Worm (Caenorhabditis elegans) whole organism, young adult: ENCODE data around the gene C03B1.6.

Experiments used
- F10E7.11 ChIP-seq: sonication (generic microtip); optimal IDR thresholded peaks from 2 replicates; lab custom pipeline; 2017; ENCODE audit warnings: mild to moderate bottlenecking, missing genetic modification characterization, moderate library complexity, missing compliant biosample characterization
- F37B4.10 ChIP-seq: fragments of 200-800 bp; sonication (Bioruptor generic); IDR thresholded peaks from 2 replicates; pipeline ENCODE4 v1.3.6; 2022; ENCODE audit warnings: missing genetic modification characterization, missing compliant biosample characterization
- F49E8.2 ChIP-seq: sonication (generic microtip); optimal IDR thresholded peaks from 3 replicates; lab custom pipeline; 2017; ENCODE audit warnings: missing genetic modification characterization, mild to moderate bottlenecking, missing compliant biosample characterization, antibody characterized with exemption, moderate library complexity; ENCODE audit not compliant: insufficient read depth
- F52B5.7 ChIP-seq: sonication (generic microtip); optimal IDR thresholded peaks from 2 replicates; lab custom pipeline; 2016; ENCODE audit warnings: mild to moderate bottlenecking, missing genetic modification characterization, missing compliant biosample characterization
- F55B11.4 ChIP-seq: sonication (generic microtip); optimal IDR thresholded peaks from 2 replicates; lab custom pipeline; 2016; ENCODE audit warnings: missing compliant biosample characterization, missing genetic modification characterization, borderline replicate concordance; ENCODE audit not compliant: insufficient read depth
- F57A8.1 ChIP-seq: fragments of 200-800 bp; sonication (Bioruptor generic); optimal IDR thresholded peaks from 2 replicates; lab custom pipeline; 2018; ENCODE audit warnings: mild to moderate bottlenecking, missing genetic modification characterization, moderate library complexity, missing compliant biosample characterization
- F57C9.4 ChIP-seq: sonication (generic microtip); optimal IDR thresholded peaks from 2 replicates; lab custom pipeline; 2017; ENCODE audit warnings: mild to moderate bottlenecking, missing genetic modification characterization, missing compliant biosample characterization
- Y53F4B.3 ChIP-seq: fragments of 200-800 bp; sonication (Bioruptor generic); IDR thresholded peaks from 2 replicates; pipeline ENCODE4 v1.3.6; 2022; ENCODE audit warnings: missing genetic modification reagents, missing genetic modification characterization, missing compliant biosample characterization
- Y79H2A.3 ChIP-seq: fragments of 200-800 bp; sonication (Bioruptor generic); conservative IDR thresholded peaks from 2 replicates; pipeline ENCODE4 v1.3.6; 2022; ENCODE audit warnings: missing genetic modification reagents, missing genetic modification characterization, missing compliant biosample characterization
- Y95B8A.8 ChIP-seq: fragments of 200-800 bp; sonication (Bioruptor generic); IDR thresholded peaks from 2 replicates; pipeline ENCODE4 v1.3.6; 2022; ENCODE audit warnings: missing genetic modification reagents, missing genetic modification characterization, missing compliant biosample characterization
- ama-1 ChIP-seq, 3 experiments: fragments of 150-350 bp in 1 of 3; sonication (generic microtip) in 2 of 3; optimal IDR thresholded peaks; 2 replicates each; lab custom pipeline; 2014 to 2018; ENCODE audit warnings: missing biosample characterization in 2 of 3, missing genetic modification characterization in 2 of 3, missing genetic modification reagents in 2 of 3
- aptf-2 ChIP-seq: fragments of 200-800 bp; sonication (Bioruptor generic); conservative IDR thresholded peaks from 2 replicates; pipeline ENCODE4 v1.3.6; 2022; ENCODE audit warnings: missing genetic modification reagents, missing genetic modification characterization, missing compliant biosample characterization
- athp-1 ChIP-seq: sonication (generic microtip); optimal IDR thresholded peaks from 2 replicates; lab custom pipeline; 2017; ENCODE audit warnings: mild to moderate bottlenecking, missing genetic modification characterization, missing compliant biosample characterization
- bed-1 ChIP-seq: fragments of 200-800 bp; sonication (Bioruptor generic); IDR thresholded peaks from 2 replicates; pipeline ENCODE4 v1.3.6; 2022; ENCODE audit warnings: missing genetic modification reagents, missing genetic modification characterization, missing compliant biosample characterization
- bed-2 ChIP-seq: fragments of 200-800 bp; sonication (Bioruptor generic); IDR thresholded peaks from 2 replicates; pipeline ENCODE4 v1.3.6; 2022; ENCODE audit warnings: missing genetic modification reagents, missing genetic modification characterization, missing compliant biosample characterization
- ceh-100 ChIP-seq: fragments of 200-800 bp; sonication (Bioruptor generic); IDR thresholded peaks from 2 replicates; pipeline ENCODE4 v1.3.6; 2022; ENCODE audit warnings: missing genetic modification reagents, missing genetic modification characterization, missing compliant biosample characterization
- ceh-40 ChIP-seq: fragments of 200-800 bp; sonication (Bioruptor generic); IDR thresholded peaks from 2 replicates; pipeline ENCODE4 v1.3.6; 2022; ENCODE audit warnings: missing genetic modification characterization, missing compliant biosample characterization
- ceh-79 ChIP-seq: sonication (generic microtip); optimal IDR thresholded peaks from 2 replicates; lab custom pipeline; 2017; ENCODE audit warnings: mild to moderate bottlenecking, missing genetic modification characterization, missing compliant biosample characterization
- ceh-91 ChIP-seq: fragments of 200-800 bp; sonication (Bioruptor generic); IDR thresholded peaks from 2 replicates; pipeline ENCODE4 v1.3.6; 2022; ENCODE audit warnings: missing genetic modification reagents, missing genetic modification characterization, missing compliant biosample characterization
- egrh-3 ChIP-seq: fragments of 200-800 bp; sonication (Bioruptor generic); IDR thresholded peaks from 2 replicates; pipeline ENCODE4 v1.3.6; 2022; ENCODE audit warnings: missing genetic modification reagents, missing genetic modification characterization, missing compliant biosample characterization
- him-1 ChIP-seq: sonication (generic microtip); optimal IDR thresholded peaks from 2 replicates; lab custom pipeline; 2016; ENCODE audit warnings: missing genotype, missing genetic modification reagents, missing genetic modification characterization, missing compliant biosample characterization
- hlh-12 ChIP-seq: sonication (generic microtip); optimal IDR thresholded peaks from 2 replicates; lab custom pipeline; 2016; ENCODE audit warnings: missing genetic modification characterization, missing compliant biosample characterization
- hlh-26 ChIP-seq: fragments of 200-800 bp; sonication (Bioruptor generic); conservative IDR thresholded peaks from 2 replicates; pipeline ENCODE4 v1.3.6; 2022; ENCODE audit warnings: missing genetic modification reagents, missing genetic modification characterization, missing compliant biosample characterization
- hmg-1.2 ChIP-seq: fragments of 200-800 bp; sonication (Bioruptor generic); IDR thresholded peaks from 2 replicates; pipeline ENCODE4 v1.3.6; 2022; ENCODE audit warnings: missing genetic modification reagents, missing genetic modification characterization, missing compliant biosample characterization
- madf-10 ChIP-seq: sonication (generic microtip); optimal IDR thresholded peaks from 2 replicates; lab custom pipeline; 2016; ENCODE audit warnings: mild to moderate bottlenecking, missing genetic modification characterization, missing compliant biosample characterization
- madf-8 ChIP-seq: fragments of 200-800 bp; sonication (Bioruptor generic); conservative IDR thresholded peaks from 2 replicates; pipeline ENCODE4 v1.3.6; 2022; ENCODE audit warnings: missing genetic modification reagents, missing genetic modification characterization, missing compliant biosample characterization
- mxl-1 ChIP-seq: sonication (generic microtip); optimal IDR thresholded peaks from 2 replicates; lab custom pipeline; 2016; ENCODE audit warnings: missing genetic modification characterization, missing compliant biosample characterization
- nfya-1 ChIP-seq: sonication (generic microtip); optimal IDR thresholded peaks from 2 replicates; lab custom pipeline; 2017; ENCODE audit warnings: antibody characterized with exemption, missing compliant biosample characterization, missing genetic modification characterization, borderline replicate concordance; ENCODE audit not compliant: insufficient read depth
- nhr-90 ChIP-seq: sonication (generic microtip); optimal IDR thresholded peaks from 2 replicates; lab custom pipeline; 2016; ENCODE audit warnings: missing genotype, mild to moderate bottlenecking, missing genetic modification characterization, missing compliant biosample characterization
- snpc-1.3 ChIP-seq: sonication (generic microtip); optimal IDR thresholded peaks from 2 replicates; lab custom pipeline; 2017; ENCODE audit warnings: missing genetic modification characterization, mild to moderate bottlenecking, missing compliant biosample characterization, antibody characterized with exemption, moderate library complexity, missing genotype, missing genetic modification reagents; ENCODE audit not compliant: insufficient read depth
- sptf-2 ChIP-seq: fragments of 200-800 bp; sonication (Bioruptor generic); optimal IDR thresholded peaks from 2 replicates; lab custom pipeline; 2018; ENCODE audit warnings: mild to moderate bottlenecking, missing genetic modification characterization, missing compliant biosample characterization
- tbp1 ChIP-seq: fragments of 200-800 bp; sonication (Bioruptor generic); optimal IDR thresholded peaks from 2 replicates; lab custom pipeline; 2018; ENCODE audit warnings: mild to moderate bottlenecking, missing genetic modification characterization, missing compliant biosample characterization
- zim-3 ChIP-seq: sonication (generic microtip); optimal IDR thresholded peaks from 2 replicates; lab custom pipeline; 2017; ENCODE audit warnings: mild to moderate bottlenecking, missing genetic modification characterization, moderate library complexity, missing compliant biosample characterization
- ztf-18 ChIP-seq: sonication (generic microtip); optimal IDR thresholded peaks from 2 replicates; lab custom pipeline; 2016; ENCODE audit warnings: missing genotype, mild to moderate bottlenecking, missing genetic modification characterization, missing compliant biosample characterization
- ztf-22 ChIP-seq: fragments of 200-800 bp; sonication (Bioruptor generic); optimal IDR thresholded peaks from 2 replicates; lab custom pipeline; 2018; ENCODE audit warnings: mild to moderate bottlenecking, missing genetic modification characterization, moderate library complexity, missing compliant biosample characterization
- ztf-6 ChIP-seq: fragments of 200-800 bp; sonication (Bioruptor generic); IDR thresholded peaks from 2 replicates; pipeline ENCODE4 v1.3.6; 2022; ENCODE audit warnings: missing genetic modification reagents, missing genetic modification characterization, missing compliant biosample characterization

C03B1.6 gene

DNA sequence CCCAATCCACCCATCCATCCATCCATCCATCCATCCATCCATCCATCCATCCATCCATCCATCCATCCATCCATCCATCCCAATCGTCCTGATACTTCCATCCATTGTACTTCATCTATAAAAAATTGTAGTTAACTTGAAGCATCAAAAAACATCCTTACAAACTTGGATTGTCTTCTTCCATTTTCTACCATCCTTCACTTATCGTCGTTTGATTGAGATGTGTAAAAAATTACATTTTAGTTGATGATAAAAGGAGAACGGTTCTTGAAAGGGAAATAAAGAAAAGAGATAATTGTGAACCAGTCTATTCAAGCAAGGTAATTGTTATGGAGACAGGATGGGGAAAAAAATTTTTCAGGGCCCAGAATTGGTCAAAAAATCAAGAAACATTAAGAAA lies 7.7 kb downstream of the C03B1.6 start, which contains the start of gene C03B1.10:
Gene C03B1.10, minus strand, starts transcription at position 101 of the 400 bp plus-strand sequence.
- TF ChIP-seq F10E7.11 (no peak), ztf-22 (no peak), Y79H2A.3 (GFP tag; lab: Robert Waterston, UW) (no peak), mxl-1 (tag; lab: Kevin White, UChicago) (no peak), ceh-40 (no peak), ztf-18 (tag; lab: Kevin White, UChicago) (no peak), bed-2 (no peak), ztf-6 (GFP tag; lab: Robert Waterston, UW) (no peak), him-1 (tag; lab: Kevin White, UChicago) (no peak), bed-1 (GFP tag; lab: Robert Waterston, UW) (no peak), F49E8.2 (no peak), Y53F4B.3 (GFP tag; lab: Robert Waterston, UW) (no peak), hlh-26 (no peak), ceh-100 (GFP tag; lab: Robert Waterston, UW) (no peak)

DNA sequence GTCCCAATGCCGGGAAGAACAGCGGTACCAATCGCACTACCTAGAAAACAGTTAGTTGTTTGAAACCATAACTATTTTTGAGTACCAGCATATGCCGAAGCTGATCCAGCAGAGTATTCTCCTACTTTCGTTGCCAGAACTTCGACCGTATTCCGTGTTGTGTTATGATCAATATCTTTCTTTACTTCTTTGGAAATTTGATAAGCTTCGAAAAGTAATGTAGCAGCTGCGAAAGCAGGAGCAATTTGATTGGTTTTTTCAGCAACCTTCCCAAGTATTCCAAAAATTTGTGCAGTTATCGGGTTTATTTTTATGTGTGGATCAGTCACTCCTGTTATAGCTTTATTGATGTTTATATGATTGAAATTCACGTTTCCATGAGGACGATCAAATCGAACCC lies 10.0 kb downstream of the C03B1.6 start:
- TF ChIP-seq F55B11.4 (tag; lab: Kevin White, UChicago) (no peak), athp-1 (tag; lab: Kevin White, UChicago) (no peak), zim-3 (tag; lab: Kevin White, UChicago) (no peak), Y53F4B.3 (GFP tag; lab: Robert Waterston, UW) (no peak), hmg-1.2 (GFP tag; lab: Robert Waterston, UW) (no peak), F57C9.4 (tag; lab: Kevin White, UChicago) (no peak), madf-10 (tag; lab: Kevin White, UChicago) (no peak), nhr-90 (no peak), tbp1 (GFP tag; lab: Kevin White, UChicago) (no peak), F57A8.1 (GFP tag; lab: Kevin White, UChicago) (no peak), madf-8 (GFP tag; lab: Robert Waterston, UW) (no peak), ama-1 (optimal IDR thresholded peaks at IDR 0.05; lab: Kevin White, UChicago) (no peak), ama-1 (GFP tag; optimal IDR thresholded peaks at IDR 0.05; lab: Kevin White, UChicago) (no peak), ceh-79 (tag; lab: Kevin White, UChicago) (no peak), egrh-3 (no peak), Y95B8A.8 (GFP tag; lab: Robert Waterston, UW) (no peak), ceh-91 (GFP tag; lab: Robert Waterston, UW) (no peak), F37B4.10 (GFP tag; lab: Robert Waterston, UW) (no peak), nfya-1 (tag; lab: Kevin White, UChicago) (no peak), bed-1 (GFP tag; lab: Robert Waterston, UW) (no peak), snpc-1.3 (tag; lab: Kevin White, UChicago) (no peak)

- TF ChIP-seq aptf-2 (GFP tag; lab: Robert Waterston, UW) (no peak), hlh-26 (no peak), F52B5.7 (tag; lab: Kevin White, UChicago) (no peak), sptf-2 (no peak), hlh-12 (tag; lab: Kevin White, UChicago) (no peak)
- TF ChIP-seq, all 124 proteins: peak for 0
Observed at ce11 chrX:6360658-6361057, 10.5 kb downstream of the C03B1.6 start, which contains the start of gene C03B1.14. Gene C03B1.14, minus strand, starts transcription at chrX:6360758.
